Fruit fly (Drosophila melanogaster) whole organism, larva: ENCODE data around the gene Hr83.

Experiments
- noc ChIP-seq: fragments of 200-800 bp; sonication (Bioruptor generic); optimal IDR thresholded peaks from 3 replicates; lab custom pipeline; 2019; ENCODE audit warnings: missing biosample characterization, mild to moderate bottlenecking, missing genetic modification characterization, moderate library complexity

Gene Hr83

dm6 chr3R:6350755-6351154 lies 1.7 kb downstream of the Hr83 start, which contains the start of gene Pak:
Gene Pak (plus strand): TSS chr3R:6350896.
- no peak for TF ChIP-seq noc (tag; lab: Kevin White, UChicago)

DNA sequence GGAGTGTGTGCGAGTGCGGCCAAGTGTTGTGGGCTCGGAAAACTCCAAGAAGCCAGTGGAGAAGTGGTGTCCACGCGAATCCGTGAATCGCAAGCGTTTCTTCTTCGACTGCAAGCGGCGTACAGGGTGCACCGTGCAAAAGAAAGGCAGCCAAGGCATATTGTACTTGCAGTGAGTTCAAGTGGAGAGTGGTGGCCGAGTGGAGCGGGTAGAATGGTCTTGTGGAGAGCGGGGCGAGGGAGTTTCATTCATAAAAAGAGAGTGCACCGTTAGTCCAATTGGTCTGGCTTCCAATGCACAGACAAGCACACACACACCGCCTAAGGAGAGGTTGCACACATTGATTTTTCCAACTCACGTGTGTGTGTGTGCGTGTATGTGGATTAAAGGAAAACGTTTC lies 2.1 kb downstream of the Hr83 start:
- TF ChIP-seq noc (tag; lab: Kevin White, UChicago), result no peak

- TF ChIP-seq noc (tag; lab: Kevin White, UChicago), result peak; percentile 19
Measured at dm6 chr3R:6351696-6352378, 2.8 kb downstream of the Hr83 start.

DNA sequence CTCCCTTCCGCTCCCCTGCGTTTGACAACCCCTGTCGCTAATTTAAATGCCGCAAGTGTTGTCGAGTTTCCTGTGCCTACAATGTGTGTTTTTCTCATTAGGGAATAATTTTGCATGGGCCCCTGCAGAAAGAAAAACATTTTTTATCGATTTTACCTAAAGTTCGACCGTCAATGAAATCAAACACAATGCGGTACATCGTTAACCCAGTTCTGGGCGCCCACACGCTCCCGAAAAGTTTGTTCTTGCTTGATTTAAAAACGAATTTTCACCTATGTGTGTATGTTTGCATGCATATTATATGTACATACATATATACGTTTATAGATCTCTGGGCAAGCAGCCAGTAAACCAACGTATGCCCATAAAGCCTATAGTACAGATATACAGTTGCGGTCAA lies 3.4 kb downstream of the Hr83 start:
- no peak for TF ChIP-seq noc (tag; lab: Kevin White, UChicago)

- peak; percentile 15 for TF ChIP-seq noc (tag; lab: Kevin White, UChicago)
Measured at dm6 chr3R:6352893-6353623, 4.0 kb downstream of the Hr83 start.

DNA sequence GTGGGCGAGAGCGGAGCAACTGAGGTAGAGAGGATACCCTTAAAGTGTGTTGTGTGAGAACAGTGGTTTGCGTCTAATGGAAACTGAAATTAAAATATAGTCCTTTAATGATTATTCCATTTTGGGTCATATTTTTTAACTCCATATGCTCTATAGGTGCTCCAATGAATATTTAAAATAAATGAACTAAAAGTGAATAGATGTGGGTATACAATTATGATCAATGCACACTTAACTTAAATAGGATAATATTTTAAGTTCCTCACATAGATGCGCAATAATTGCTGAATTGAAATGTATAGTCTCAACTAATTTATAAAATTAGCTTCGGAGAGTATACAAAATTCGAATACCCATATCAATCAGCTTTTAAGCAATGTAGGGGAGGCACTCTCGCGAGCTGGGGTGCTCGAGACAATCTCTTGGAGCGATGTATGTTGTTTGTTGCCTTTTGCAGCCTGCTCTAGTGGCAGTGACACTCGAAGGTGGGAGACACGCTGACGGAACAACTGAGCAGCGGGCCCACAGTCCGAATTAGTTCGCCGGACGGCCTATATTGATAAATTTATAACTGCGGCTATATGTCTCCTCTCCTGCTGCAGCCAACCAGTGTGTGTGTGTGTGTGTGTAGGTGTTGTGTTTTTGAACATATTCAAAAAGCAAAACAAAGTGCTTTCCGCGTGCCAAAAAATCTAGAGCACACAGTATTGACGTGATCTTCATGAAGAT lies 4.7 kb downstream of the Hr83 start:
- TF ChIP-seq noc (tag; lab: Kevin White, UChicago), result peak; percentile 91

dm6 chr3R:6354408-6354807 lies 5.4 kb downstream of the Hr83 start:
- no peak for TF ChIP-seq noc (tag; lab: Kevin White, UChicago)

dm6 chr3R:6368100-6368499 lies 19.1 kb downstream of the Hr83 start, which contains the start of gene CG42724:
Gene CG42724 (minus strand): TSS chr3R:6368288.
- TF ChIP-seq noc (tag; lab: Kevin White, UChicago), result no peak

dm6 chr3R:6368550-6369238 lies 19.7 kb downstream of the Hr83 start, which contains the start of gene CG10286:
Gene CG10286 (plus strand): TSS chr3R:6368965.
- no peak for TF ChIP-seq noc (tag; lab: Kevin White, UChicago)

DNA sequence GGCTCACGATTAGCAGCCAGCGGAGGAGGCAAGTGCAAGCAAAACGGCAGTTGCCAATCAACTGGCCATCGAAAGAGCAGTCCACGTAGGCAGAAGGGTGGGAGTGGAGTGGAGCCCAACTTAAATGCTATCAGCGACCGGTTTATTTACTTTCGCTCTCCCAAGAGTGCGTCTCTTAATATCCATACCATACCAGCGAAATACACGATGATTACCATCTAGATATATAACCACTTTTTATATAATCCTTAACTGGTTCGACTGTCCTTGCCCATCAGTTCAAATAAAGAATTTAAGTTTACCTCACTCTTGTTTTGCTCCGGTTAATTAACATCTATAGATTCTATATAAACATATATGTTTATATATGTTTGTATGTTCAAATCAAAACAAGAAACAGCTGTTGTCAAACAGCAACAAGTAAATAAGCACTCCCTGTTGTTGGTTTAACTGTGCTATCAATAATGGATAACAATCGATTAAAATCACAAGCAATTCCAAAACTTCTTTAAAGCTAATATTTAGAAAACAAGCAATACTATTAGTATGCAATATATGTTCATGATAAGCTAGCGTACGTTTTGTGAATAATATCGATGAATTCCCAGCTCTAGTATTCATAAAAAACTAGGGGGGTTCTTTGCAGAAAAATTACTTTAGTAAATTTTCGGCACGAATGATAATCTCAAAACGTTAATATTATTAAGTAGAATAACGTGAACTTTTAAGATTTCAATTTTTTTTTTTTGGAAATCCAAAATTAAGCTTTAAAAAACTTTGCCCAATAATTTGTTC lies 24.7 kb downstream of the Hr83 start:
- peak; percentile 21 for TF ChIP-seq noc (tag; lab: Kevin White, UChicago)

- TF ChIP-seq noc (tag; lab: Kevin White, UChicago), result no peak
Measured at dm6 chr3R:6374307-6374574, 25.2 kb downstream of the Hr83 start, which contains the start of gene CG42564. Gene CG42564 (plus strand): TSS chr3R:6374475.

DNA sequence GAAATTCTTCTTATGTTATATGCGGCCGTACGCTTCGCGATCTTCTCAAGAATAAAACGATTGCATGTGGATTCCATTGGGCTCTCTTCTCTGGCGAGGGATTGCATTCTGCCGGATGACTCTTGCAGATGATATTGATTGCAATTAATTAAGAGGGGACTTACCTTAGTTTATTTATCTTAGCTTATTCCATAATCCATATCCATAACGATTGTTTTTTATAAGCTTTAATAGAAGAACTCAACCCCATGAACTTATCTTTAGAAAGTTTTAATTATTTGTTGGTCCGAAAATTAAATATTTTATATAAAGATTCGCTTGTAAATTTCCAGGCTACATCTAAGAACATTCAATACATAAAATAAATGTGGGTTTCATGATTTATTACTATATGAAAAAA lies 26.9 kb downstream of the Hr83 start, which contains the start of gene CRAT:
CRAT (minus strand) TSS at position 101 of the 400 bp plus-strand sequence.
- no peak for TF ChIP-seq noc (tag; lab: Kevin White, UChicago)

- TF ChIP-seq noc (tag; lab: Kevin White, UChicago), result no peak
Measured at dm6 chr3R:6377497-6377896, 28.5 kb downstream of the Hr83 start, which contains the start of gene CG42537. Gene CG42537 (plus strand): TSS chr3R:6377797.

- no peak for TF ChIP-seq noc (tag; lab: Kevin White, UChicago)
Measured at dm6 chr3R:6380129-6380528, 31.1 kb downstream of the Hr83 start, which contains the start of the genes CG1024 and TfIIFalpha. Gene CG1024 (minus strand): TSS chr3R:6380328. Gene TfIIFalpha (plus strand): TSS chr3R:6380467.

dm6 chr3R:6381784-6382183 lies 32.7 kb downstream of the Hr83 start:
- no peak for TF ChIP-seq noc (tag; lab: Kevin White, UChicago)
